Fruit fly (Drosophila melanogaster): ENCODE results near the gene CG1695.
A peak's percentile ranks its signal among the peaks of the same experiment; 100 is the strongest.

Gene CG1695

DNA sequence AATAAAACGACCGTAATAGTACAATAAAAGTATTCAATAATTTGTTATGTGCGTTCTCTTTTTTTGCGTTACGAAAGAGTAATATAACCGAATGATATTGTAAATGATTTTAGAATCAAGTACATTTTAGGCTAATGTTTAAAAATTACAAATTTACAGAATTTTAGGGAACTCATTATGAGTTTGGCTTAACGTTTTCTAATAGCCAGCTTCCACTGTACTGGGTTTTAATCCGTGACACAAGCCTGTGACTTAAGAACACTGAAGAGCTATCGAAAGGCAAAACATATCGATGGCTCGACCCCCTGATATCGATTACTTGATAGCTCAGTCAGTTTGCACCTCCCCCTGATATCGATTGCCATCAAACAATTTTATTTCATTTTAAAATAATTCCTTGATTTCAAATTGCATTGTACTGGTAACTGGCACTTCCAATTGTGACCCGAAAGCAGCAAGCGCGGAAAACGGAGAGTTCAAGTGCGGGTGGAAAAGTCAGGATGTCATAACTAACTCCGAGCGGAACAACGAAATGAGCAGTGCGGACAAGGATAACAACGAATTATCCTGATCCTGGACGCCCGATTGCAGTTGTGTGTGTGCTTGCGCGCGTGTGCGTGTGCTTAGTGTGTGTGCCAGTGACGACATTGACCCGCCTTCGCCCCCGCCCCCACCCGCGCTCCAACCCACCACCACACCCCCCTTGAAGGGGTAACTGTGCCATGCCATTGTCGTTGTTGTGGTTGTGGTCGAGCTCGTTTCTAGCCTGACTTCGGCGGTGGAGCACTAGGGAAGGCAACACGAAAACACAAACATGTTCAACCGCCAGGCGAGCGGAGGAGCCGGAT is 39.5 kb upstream of the CG1695 start, which contains the start of gene HERC2 (continued):
- TF ChIP-seq hbn (GFP tag; IDR thresholded peaks at IDR 0.05; ENCODE audit: partially characterized antibody) (peak; percentile 82), tio (GFP tag; optimal IDR thresholded peaks at IDR 0.05) (no peak), dpn (GFP tag; optimal IDR thresholded peaks at IDR 0.05) (peak; percentile 42 to 71), rib (GFP tag; IDR thresholded peaks at IDR 0.05) (no peak), ttk (GFP tag; IDR thresholded peaks at IDR 0.05) (peak; percentile 45; the same call in 1 of the 2 replicates), sna (GFP tag; IDR thresholded peaks at IDR 0.05; ENCODE audit: partially characterized antibody) (peak; percentile 74; the same call in 1 of the 2 replicates), CG11085 (GFP tag; IDR thresholded peaks at IDR 0.05) (peak; percentile 47; the same call in 1 of the 2 replicates), lilli (GFP tag; optimal IDR thresholded peaks at IDR 0.05) (peak; percentile 66), MTF-1 (GFP tag; optimal IDR thresholded peaks at IDR 0.05; ENCODE audit: borderline replicate concordance) (no peak), D19B (GFP tag; optimal IDR thresholded peaks at IDR 0.05) (no peak), TFAM (GFP tag; optimal IDR thresholded peaks at IDR 0.05) (no peak), CG10366 (GFP tag; IDR thresholded peaks at IDR 0.05) (peak; percentile 52), az2 (GFP tag; optimal IDR thresholded peaks at IDR 0.05) (no peak), CG30403 (GFP tag; optimal IDR thresholded peaks at IDR 0.05) (peak; percentile 53), CG18011 (GFP tag; optimal IDR thresholded peaks at IDR 0.05) (peak; percentile 36), BEAF-32 (GFP tag; optimal IDR thresholded peaks at IDR 0.05) (peak; percentile 83), sd (tag; optimal IDR thresholded peaks at IDR 0.05) (no peak), Fer3 (tag; optimal IDR thresholded peaks at IDR 0.05) (peak; percentile 12), CG6854 (GFP tag; optimal IDR thresholded peaks at IDR 0.05) (no peak), zfh2 (GFP tag; optimal IDR thresholded peaks at IDR 0.05) (peak; percentile 56), pum (GFP tag; optimal IDR thresholded peaks at IDR 0.05) (peak; percentile 49), CG3995 (GFP tag; optimal IDR thresholded peaks at IDR 0.05) (peak; percentile 97), MBD-R2 (GFP tag; IDR thresholded peaks at IDR 0.05) (peak; percentile 72), CG8478 (optimal IDR thresholded peaks at IDR 0.05) (no peak), CG4328 (GFP tag; optimal IDR thresholded peaks at IDR 0.05) (no peak), CG9609 (GFP tag; optimal IDR thresholded peaks at IDR 0.05) (peak; percentile 54), Bdp1 (GFP tag; optimal IDR thresholded peaks at IDR 0.05) (peak; percentile 3), bigmax (GFP tag; optimal IDR thresholded peaks at IDR 0.05) (no peak), bab2 (GFP tag; optimal IDR thresholded peaks at IDR 0.05) (peak; percentile 60), CG34224 (GFP tag; IDR thresholded peaks at IDR 0.05; ENCODE audit: partially characterized antibody) (peak; percentile 83), ATbp (GFP tag; optimal IDR thresholded peaks at IDR 0.05) (no peak), sima (GFP tag; optimal IDR thresholded peaks at IDR 0.05) (no peak), CG6765 (GFP tag; optimal IDR thresholded peaks at IDR 0.05) (no peak), Gug (GFP tag; IDR thresholded peaks at IDR 0.05) (peak; percentile 74; the same call in 2 of the 4 replicates), CG2116 (GFP tag; optimal IDR thresholded peaks at IDR 0.05) (peak; percentile 67), mld (GFP tag; IDR thresholded peaks at IDR 0.05; ENCODE audit: partially characterized antibody) (peak; percentile 89; the same call in 2 of the 3 replicates), pan (optimal IDR thresholded peaks at IDR 0.05) (no peak), pan (GFP tag; optimal IDR thresholded peaks at IDR 0.05 in 1 of 2, IDR thresholded peaks at IDR 0.05 in 1 of 2) (peak in 1 of 2 experiments; percentile 56), CG3163 (GFP tag; optimal IDR thresholded peaks at IDR 0.05) (no peak)

DNA sequence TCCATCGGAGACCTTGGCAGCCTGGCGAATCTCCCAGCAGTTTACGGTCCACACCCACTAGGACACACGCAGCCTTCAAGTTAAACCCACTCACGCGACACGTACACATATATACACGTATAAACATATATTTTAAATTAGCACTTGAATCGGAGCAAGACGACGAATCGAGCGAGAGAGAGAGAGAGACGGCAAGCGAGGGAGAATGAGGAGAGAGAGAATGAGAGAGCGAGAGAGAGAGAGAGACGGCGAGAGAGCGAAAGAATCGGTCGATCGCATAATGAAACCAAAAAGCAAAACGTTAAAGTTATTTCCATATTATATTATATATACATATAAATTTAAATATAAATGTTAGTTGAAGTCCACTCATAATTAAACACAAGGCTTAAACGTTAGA is 22.1 kb upstream of the CG1695 start:
- TF ChIP-seq CG43689 (GFP tag; IDR thresholded peaks at IDR 0.05) = no peak
- TF ChIP-seq CG1832 (GFP tag; optimal IDR thresholded peaks at IDR 0.05) = peak; percentile 81
- TF ChIP-seq lbe (GFP tag; optimal IDR thresholded peaks at IDR 0.05) = no peak
- TF ChIP-seq tna (GFP tag; IDR thresholded peaks at IDR 0.05; ENCODE audit: partially characterized antibody) = no peak
- TF ChIP-seq Adf1 (GFP tag; IDR thresholded peaks at IDR 0.05) = no peak
- peak; percentile 45 to 64 for TF ChIP-seq Trl (optimal IDR thresholded peaks at IDR 0.05)
- TF ChIP-seq Trl (GFP tag; optimal IDR thresholded peaks at IDR 0.05) = no peak

All from whole organism, embryonic.